Worm (Caenorhabditis elegans) whole organism, midembryonic: ENCODE data around the gene clec-195.
"Not testable (repeated sequence)": the region's sequence is repeated elsewhere in the genome, so short reads cannot be mapped to it uniquely, and the experiment has no call there.

Experiments
- T22C8.4 ChIP-seq: fragments of 200-800 bp; sonication (Bioruptor generic); IDR thresholded peaks from 2 replicates; pipeline ENCODE4 v1.3.6; 2022; ENCODE audit warnings: missing genetic modification characterization, missing compliant biosample characterization
- cog-1 ChIP-seq: sonication (generic microtip); optimal IDR thresholded peaks from 2 replicates; lab custom pipeline; 2016; ENCODE audit warnings: missing genetic modification characterization, missing compliant biosample characterization
- flt-1 ChIP-seq: fragments of 200-800 bp; sonication (Bioruptor generic); IDR thresholded peaks from 2 replicates; pipeline ENCODE4 v1.3.6; 2022; ENCODE audit warnings: missing genetic modification characterization, missing compliant biosample characterization
- klf-2 ChIP-seq: fragments of 200-800 bp; sonication (Bioruptor generic); conservative IDR thresholded peaks from 2 replicates; pipeline ENCODE4 v1.3.6; 2022; ENCODE audit warnings: missing genetic modification reagents, missing genetic modification characterization, missing compliant biosample characterization
- med-1 ChIP-seq: sonication (generic microtip); optimal IDR thresholded peaks from 2 replicates; lab custom pipeline; 2017; ENCODE audit warnings: missing genetic modification characterization, mild to moderate bottlenecking, missing compliant biosample characterization, antibody characterized with exemption, missing genetic modification reagents; ENCODE audit not compliant: insufficient read depth
- ref-1 ChIP-seq: fragments of 200-800 bp; sonication (Bioruptor generic); conservative IDR thresholded peaks from 2 replicates; pipeline ENCODE4 v1.3.6; 2022; ENCODE audit warnings: missing genetic modification reagents, missing genetic modification characterization, missing compliant biosample characterization
- tab-1 ChIP-seq: fragments of 200-800 bp; sonication (Bioruptor generic); IDR thresholded peaks from 2 replicates; pipeline ENCODE4 v1.3.6; 2022; ENCODE audit warnings: missing genetic modification characterization, missing compliant biosample characterization
- ztf-23 ChIP-seq: fragments of 200-800 bp; sonication (Bioruptor generic); IDR thresholded peaks from 2 replicates; pipeline ENCODE4 v1.3.6; 2022; ENCODE audit warnings: missing genetic modification reagents, missing genetic modification characterization, missing compliant biosample characterization
- ztf-29 ChIP-seq: fragments of 200-800 bp; sonication (Bioruptor generic); IDR thresholded peaks from 2 replicates; pipeline ENCODE4 v1.3.6; 2022; ENCODE audit warnings: missing genetic modification reagents, missing genetic modification characterization, missing compliant biosample characterization

DNA sequence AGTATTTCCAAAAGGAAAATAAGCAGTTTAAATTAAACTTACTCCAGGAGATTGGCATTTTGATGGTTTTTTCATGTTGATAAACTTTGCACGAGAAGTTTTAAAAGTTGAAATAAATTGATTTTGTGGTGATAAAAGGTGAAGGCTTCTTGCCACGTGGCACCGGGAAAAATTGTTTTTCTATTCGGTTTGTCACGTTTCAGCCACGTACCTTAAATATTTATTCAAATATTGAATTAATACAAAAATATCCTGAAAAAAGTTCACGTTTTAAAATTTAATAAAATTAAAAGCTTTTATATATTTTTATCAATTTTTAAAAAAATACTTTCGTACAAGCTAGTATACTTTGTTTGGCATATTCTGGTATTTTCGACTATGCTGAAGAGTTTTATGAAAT is 25.2 kb upstream of the clec-195 start, which contains the start of gene Y116A8C.24:
- TF ChIP-seq ztf-23 (GFP tag; lab: Robert Waterston, UW); T22C8.4 (GFP tag; lab: Robert Waterston, UW); flt-1 (GFP tag; lab: Robert Waterston, UW); tab-1 (GFP tag; lab: Robert Waterston, UW); med-1; klf-2 (GFP tag; lab: Robert Waterston, UW); cog-1 (tag; lab: Kevin White, UChicago); ref-1 (GFP tag; lab: Robert Waterston, UW); ztf-29 (GFP tag; lab: Robert Waterston, UW): not testable (repeated sequence)
